Fruit fly (Drosophila melanogaster): ENCODE measurements around the gene RpS19b.

dm6 chr3R:23928950-23929602 is 4.3 kb downstream of the RpS19b start, which contains the start of the genes CG43998, CG43999 and CG31142:
- TF ChIP-seq CG8478 (optimal IDR thresholded peaks at IDR 0.05) = no peak
- no peak for TF ChIP-seq CTCF (optimal IDR thresholded peaks at IDR 0.05)
